Fruit fly (Drosophila melanogaster) whole organism, embryonic: Measurements from ENCODE around the gene CG7878.

ENCODE experiments used
- Adf1 ChIP-seq: fragments of 200-800 bp; sonication (Bioruptor generic); IDR thresholded peaks from 2 replicates; pipeline ENCODE4 v1.3.6; 2022; ENCODE audit warnings: missing biosample characterization, missing genetic modification characterization
- CG1024 ChIP-seq: fragments of 200-800 bp; sonication (Bioruptor generic); IDR thresholded peaks from 2 replicates; pipeline ENCODE4 v1.3.6; 2022; ENCODE audit warnings: missing biosample characterization, missing genetic modification characterization
- CG15011 ChIP-seq: fragments of 200-800 bp; sonication (Bioruptor generic); optimal IDR thresholded peaks from 3 replicates; lab custom pipeline; 2018; ENCODE audit warnings: missing biosample characterization, mild to moderate bottlenecking, missing genetic modification characterization
- CG16779 ChIP-seq: fragments of 200-800 bp; sonication (Bioruptor generic); IDR thresholded peaks from 2 replicates; pipeline ENCODE4 v1.3.6; 2022; ENCODE audit warnings: missing biosample characterization, missing genetic modification characterization
- CG2889 ChIP-seq: fragments of 200-800 bp; sonication (Bioruptor generic); IDR thresholded peaks from 3 replicates; pipeline ENCODE4 v1.3.6; 2022; ENCODE audit warnings: missing biosample characterization, missing genetic modification characterization
- CG34422 ChIP-seq: fragments of 200-800 bp; sonication (Bioruptor generic); IDR thresholded peaks from 3 replicates; pipeline ENCODE4 v1.3.6; 2022; ENCODE audit warnings: missing biosample characterization, missing genetic modification characterization
- CG4328 ChIP-seq: fragments of 200-800 bp; sonication (Bioruptor generic); optimal IDR thresholded peaks from 3 replicates; lab custom pipeline; 2017; ENCODE audit warnings: missing biosample characterization, missing genetic modification reagents, missing genetic modification characterization
- Dp ChIP-seq: fragments of 200-800 bp; sonication (Bioruptor generic); optimal IDR thresholded peaks from 2 replicates; lab custom pipeline; 2018; ENCODE audit warnings: missing biosample characterization, mild to moderate bottlenecking, missing genetic modification characterization, moderate library complexity
- Sry-β ChIP-seq: fragments of 200-800 bp; sonication (Bioruptor generic); optimal IDR thresholded peaks from 2 replicates; lab custom pipeline; 2018; ENCODE audit warnings: missing biosample characterization, mild to moderate bottlenecking, missing genetic modification characterization, moderate library complexity
- fd102C ChIP-seq: fragments of 200-800 bp; sonication (Bioruptor generic); optimal IDR thresholded peaks from 2 replicates; lab custom pipeline; 2018; ENCODE audit warnings: missing biosample characterization, mild to moderate bottlenecking, missing genetic modification characterization, moderate library complexity
- insv ChIP-seq, 2 experiments: fragments of 200-800 bp; sonication (Bioruptor generic); optimal IDR thresholded peaks; 3 replicates each; lab custom pipeline; 2016 to 2018; ENCODE audit warnings: missing biosample characterization in 2 of 2, missing genetic modification characterization in 2 of 2
- tap ChIP-seq: fragments of 200-800 bp; optimal IDR thresholded peaks from 3 replicates; lab custom pipeline; 2019; ENCODE audit warnings: missing biosample characterization, mild to moderate bottlenecking, missing genetic modification characterization, moderate library complexity

DNA sequence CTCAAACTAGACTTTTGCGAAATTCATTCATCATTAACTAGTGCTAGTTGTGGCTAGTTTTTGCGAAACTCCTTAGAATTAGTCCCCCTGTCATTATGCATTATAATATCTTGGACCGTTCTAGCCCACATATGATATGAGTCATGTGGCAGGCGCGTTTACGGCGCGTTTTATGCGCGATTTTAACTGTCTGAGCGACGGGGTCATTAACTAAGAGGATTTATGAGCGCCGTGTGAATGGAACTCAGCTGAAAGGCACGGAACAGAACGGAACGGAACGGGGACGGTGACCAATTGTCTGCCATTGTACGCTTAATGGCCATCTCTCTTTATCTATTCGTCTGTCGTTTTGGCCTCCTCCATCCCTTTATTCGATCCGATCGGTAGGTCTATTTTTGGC, 4.5 kb upstream of the CG7878 start:
- TF ChIP-seq insv (GFP tag; optimal IDR thresholded peaks at IDR 0.05; lab: Kevin White, UChicago) (no peak), CG16779 (GFP tag; lab: Robert Waterston, UW) (no peak), tap (no peak), CG15011 (GFP tag; lab: Kevin White, UChicago) (no peak), CG34422 (GFP tag; lab: Robert Waterston, UW) (no peak), CG1024 (no peak), Dp (GFP tag; lab: Kevin White, UChicago) (no peak), Adf1 (no peak), CG4328 (GFP tag; lab: Kevin White, UChicago) (no peak), Sry-β (GFP tag; lab: Kevin White, UChicago) (no peak), CG2889 (GFP tag; lab: Robert Waterston, UW) (no peak), fd102C (GFP tag; lab: Kevin White, UChicago) (no peak)
